Worm (Caenorhabditis elegans): Measurements from ENCODE around the gene clec-80.
"Not testable (repeated sequence)": the region's sequence is repeated elsewhere in the genome, so short reads cannot be mapped to it uniquely, and the experiment has no call there.

The clec-80 gene

DNA sequence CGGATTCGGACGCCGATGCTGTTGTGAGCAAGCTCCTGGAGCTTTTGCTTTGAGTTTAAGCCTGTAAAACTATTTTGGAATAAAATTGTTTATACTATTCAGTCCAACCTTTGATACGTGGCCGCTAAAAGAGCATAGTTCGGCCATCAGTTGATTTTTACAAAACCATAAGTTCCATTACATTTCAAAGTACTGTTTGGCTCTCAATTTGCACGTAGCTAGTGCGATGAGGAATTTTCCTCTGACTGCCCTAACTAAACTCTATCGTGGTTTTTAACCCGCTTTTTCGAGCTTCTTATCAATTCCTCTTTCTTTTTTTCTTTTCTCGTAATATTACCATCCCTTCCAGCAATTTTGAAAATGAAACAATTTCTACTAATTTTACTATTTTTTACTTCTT, at the start of gene clec-80:
Gene clec-80, plus strand, starts transcription at position 301 of the 400 bp plus-strand sequence.
- no peak for TF ChIP-seq dao-5 (tag; optimal IDR thresholded peaks at IDR 0.05)
- TF ChIP-seq him-1 (tag; optimal IDR thresholded peaks at IDR 0.05), result no peak

- TF ChIP-seq dao-5 (tag; optimal IDR thresholded peaks at IDR 0.05), result no peak
- TF ChIP-seq W03F9.2 (tag; optimal IDR thresholded peaks at IDR 0.05), result peak; percentile 43
These were observed 49.0 kb upstream of the clec-80 start for ce11 chrIV:2774500-2774899.

DNA sequence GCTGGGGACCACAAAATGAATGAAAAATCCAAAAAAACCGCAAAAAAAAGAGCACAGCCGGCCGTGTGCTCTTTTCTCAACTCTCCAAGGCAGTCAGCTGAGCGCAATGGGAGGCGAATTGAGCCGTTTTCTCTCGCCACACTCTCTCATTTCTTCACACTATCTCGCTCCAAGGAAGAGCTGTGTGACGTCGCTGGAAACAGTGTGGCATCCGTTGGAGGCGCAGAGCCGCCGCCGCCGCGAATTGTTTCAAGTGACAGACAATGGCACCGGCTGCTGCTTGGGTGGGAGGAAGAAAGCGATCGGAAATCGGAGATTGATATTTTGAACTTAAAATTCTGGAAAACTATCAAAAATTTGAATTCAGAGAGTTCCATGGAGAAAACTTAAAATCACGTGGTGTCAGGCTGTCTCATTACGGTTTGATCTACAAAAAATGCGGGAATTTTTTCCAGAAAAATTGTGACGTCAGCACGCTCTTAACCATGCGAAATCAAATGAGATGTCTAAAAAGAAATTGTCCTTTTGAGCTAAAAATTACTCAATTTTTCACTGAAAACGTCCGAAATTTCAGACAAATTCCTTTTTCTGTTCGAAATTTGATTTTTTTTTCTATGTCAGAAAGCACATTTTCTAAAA, 47.4 kb upstream of the clec-80 start:
- TF ChIP-seq dao-5 (tag; optimal IDR thresholded peaks at IDR 0.05), result no peak
- TF ChIP-seq him-1 (tag; optimal IDR thresholded peaks at IDR 0.05), result no peak
- TF ChIP-seq W03F9.2 (tag; optimal IDR thresholded peaks at IDR 0.05), result no peak

ce11 chrIV:2776733-2777132, 46.8 kb upstream of the clec-80 start:
- no peak for TF ChIP-seq dao-5 (tag; optimal IDR thresholded peaks at IDR 0.05)

- TF ChIP-seq dao-5, him-1, W03F9.2 (tag; optimal IDR thresholded peaks at IDR 0.05): not testable (repeated sequence)
These were observed 45.7 kb upstream of the clec-80 start, which contains the start of gene Y54G2A.72 for ce11 chrIV:2777841-2778240. Gene Y54G2A.72, plus strand, starts transcription at chrIV:2778141.

ce11 chrIV:2782793-2783540, 40.6 kb upstream of the clec-80 start, which contains the start of gene Y54G2A.12:
Gene Y54G2A.12, minus strand, starts transcription at chrIV:2782843.
- TF ChIP-seq him-1 (tag; optimal IDR thresholded peaks at IDR 0.05), result no peak

ce11 chrIV:2785057-2785456, 38.5 kb upstream of the clec-80 start:
- TF ChIP-seq W03F9.2 (tag; optimal IDR thresholded peaks at IDR 0.05) (no peak), him-1 (tag; optimal IDR thresholded peaks at IDR 0.05) (no peak), dao-5 (tag; optimal IDR thresholded peaks at IDR 0.05) (no peak)

DNA sequence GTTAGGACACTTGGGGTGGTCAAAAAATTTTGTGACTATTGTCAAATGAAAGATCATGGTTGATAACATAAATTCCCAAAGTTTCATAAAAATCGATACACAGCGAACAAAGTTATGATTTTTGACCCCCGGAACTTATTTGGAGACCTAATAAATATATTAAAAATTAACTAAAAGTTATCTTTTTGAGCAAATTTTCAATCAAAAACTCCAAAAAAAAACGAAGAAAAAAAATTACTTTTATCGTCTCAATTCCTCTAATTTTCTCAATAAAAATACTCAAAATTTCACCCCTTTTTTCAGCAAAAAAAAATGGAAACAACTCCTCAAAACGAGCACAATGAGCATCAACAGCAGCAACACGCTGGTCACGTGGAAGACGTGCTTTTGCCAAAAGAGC, 35.2 kb upstream of the clec-80 start, which contains the start of gene atln-1:
Gene atln-1, plus strand, starts transcription at position 301 of the 400 bp plus-strand sequence.
- TF ChIP-seq dao-5, him-1, W03F9.2 (tag; optimal IDR thresholded peaks at IDR 0.05): not testable (repeated sequence)

DNA sequence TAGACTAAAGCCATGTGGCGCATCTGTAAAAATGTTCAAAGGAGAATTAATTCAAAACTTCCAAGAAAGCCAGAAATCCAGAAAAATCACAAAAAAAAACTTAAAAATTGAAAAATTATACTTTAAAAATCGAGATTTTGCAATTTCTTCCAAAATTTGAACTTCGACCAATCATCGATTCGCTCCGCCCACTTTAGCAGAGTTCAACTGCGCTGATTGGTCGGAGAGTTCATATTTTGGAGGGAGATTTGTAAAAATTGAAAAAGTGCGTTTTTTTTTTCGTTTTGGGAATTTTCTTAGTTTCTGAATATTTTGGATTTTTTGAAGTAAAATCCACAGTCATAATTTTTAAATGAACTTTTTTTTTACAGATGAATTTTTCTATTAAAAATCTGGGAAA, 29.6 kb upstream of the clec-80 start:
- TF ChIP-seq W03F9.2 (tag; optimal IDR thresholded peaks at IDR 0.05) (no peak), him-1 (tag; optimal IDR thresholded peaks at IDR 0.05) (no peak), dao-5 (tag; optimal IDR thresholded peaks at IDR 0.05) (no peak)

DNA sequence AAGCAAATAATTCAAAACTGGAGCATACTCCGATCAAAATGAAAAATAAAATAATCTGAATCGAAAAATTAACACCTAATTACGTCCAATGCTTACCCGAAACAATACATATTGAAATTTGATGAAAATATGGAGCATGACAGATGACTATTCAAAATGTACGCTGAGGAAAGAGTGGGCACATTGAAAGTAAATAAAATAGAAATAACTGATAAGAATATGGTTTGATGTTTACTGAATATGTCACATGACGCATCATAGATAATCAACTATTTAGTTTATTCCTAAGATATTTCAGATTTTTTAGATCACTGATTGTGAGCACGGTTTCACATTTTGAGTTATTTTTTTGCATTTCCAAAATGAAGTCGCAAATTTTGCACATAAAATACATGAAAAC, 25.2 kb upstream of the clec-80 start, which contains the start of gene Y54G2A.52:
Gene Y54G2A.52, minus strand, starts transcription at position 348 of the 400 bp plus-strand sequence.
- TF ChIP-seq W03F9.2 (tag; optimal IDR thresholded peaks at IDR 0.05) (no peak), dao-5 (tag; optimal IDR thresholded peaks at IDR 0.05) (no peak), him-1 (tag; optimal IDR thresholded peaks at IDR 0.05) (no peak)

ce11 chrIV:2799389-2799788, 24.2 kb upstream of the clec-80 start, which contains the start of gene Y54G2A.10:
Gene Y54G2A.10, plus strand, starts transcription at chrIV:2799689.
- no peak for TF ChIP-seq W03F9.2 (tag; optimal IDR thresholded peaks at IDR 0.05)
- no peak for TF ChIP-seq dao-5 (tag; optimal IDR thresholded peaks at IDR 0.05)
- TF ChIP-seq him-1 (tag; optimal IDR thresholded peaks at IDR 0.05), result no peak

- TF ChIP-seq him-1 (tag; optimal IDR thresholded peaks at IDR 0.05) (no peak), W03F9.2 (tag; optimal IDR thresholded peaks at IDR 0.05) (no peak)
These were observed 23.7 kb upstream of the clec-80 start for ce11 chrIV:2799890-2800289.

ce11 chrIV:2801004-2801403, 22.5 kb upstream of the clec-80 start:
- no peak for TF ChIP-seq him-1 (tag; optimal IDR thresholded peaks at IDR 0.05)
- TF ChIP-seq dao-5 (tag; optimal IDR thresholded peaks at IDR 0.05), result no peak
- TF ChIP-seq W03F9.2 (tag; optimal IDR thresholded peaks at IDR 0.05), result peak; percentile 30

ce11 chrIV:2801558-2801957, 22.0 kb upstream of the clec-80 start, which contains the start of gene Y54G2A.44:
Gene Y54G2A.44, plus strand, starts transcription at chrIV:2801858.
- not testable (repeated sequence) for TF ChIP-seq W03F9.2, dao-5, him-1 (tag; optimal IDR thresholded peaks at IDR 0.05)

Data from whole organism, L4/young adult.